Worm (Caenorhabditis elegans) whole organism, L3 larva: Measurements from ENCODE around the gene srt-31.

Experiments
- R02D3.7 ChIP-seq: fragments of 150-350 bp; optimal IDR thresholded peaks from 2 replicates; lab custom pipeline; 2014; ENCODE audit warnings: missing biosample characterization, missing genetic modification characterization
- ceh-82 ChIP-seq: fragments of 150-350 bp; optimal IDR thresholded peaks from 2 replicates; lab custom pipeline; 2014; ENCODE audit warnings: missing biosample characterization, missing genetic modification characterization
- elt-1 ChIP-seq: fragments of 150-350 bp; optimal IDR thresholded peaks from 2 replicates; lab custom pipeline; 2014; ENCODE audit warnings: missing biosample characterization, missing genetic modification characterization
- elt-3 ChIP-seq, 3 experiments: fragments of 150-350 bp in 1 of 3; sonication (generic microtip) in 2 of 3; optimal IDR thresholded peaks; 2 replicates in 2 of 3; 4 replicates in 1 of 3; lab custom pipeline; 2014 to 2017; ENCODE audit warnings: missing biosample characterization in 3 of 3, missing genetic modification characterization in 3 of 3
- lin-15B ChIP-seq: fragments of 150-350 bp; optimal IDR thresholded peaks from 2 replicates; lab custom pipeline; 2014; ENCODE audit warnings: missing biosample characterization, missing genetic modification characterization
- mdl-1 ChIP-seq: fragments of 150-350 bp; optimal IDR thresholded peaks from 2 replicates; lab custom pipeline; 2014; ENCODE audit warnings: missing biosample characterization, missing genetic modification characterization
- nfya-1 ChIP-seq: sonication (generic microtip); optimal IDR thresholded peaks from 2 replicates; lab custom pipeline; 2017; ENCODE audit warnings: missing genetic modification characterization, mild to moderate bottlenecking, missing compliant biosample characterization, antibody characterized with exemption, moderate library complexity; ENCODE audit not compliant: insufficient read depth
- nhr-12 ChIP-seq: fragments of 150-350 bp; optimal IDR thresholded peaks from 2 replicates; lab custom pipeline; 2014; ENCODE audit warnings: missing biosample characterization, missing genetic modification characterization
- nhr-237 ChIP-seq: fragments of 150-350 bp; optimal IDR thresholded peaks from 2 replicates; lab custom pipeline; 2014; ENCODE audit warnings: missing biosample characterization, missing genetic modification characterization
- nhr-76 ChIP-seq: fragments of 150-350 bp; sonication (generic microtip); optimal IDR thresholded peaks from 5 replicates; lab custom pipeline; 2014; ENCODE audit warnings: missing biosample characterization, missing genetic modification characterization
- pha-4 ChIP-seq: fragments of 150-350 bp; optimal IDR thresholded peaks from 2 replicates; lab custom pipeline; 2014; ENCODE audit warnings: missing biosample characterization, missing genetic modification reagents, missing genetic modification characterization
- tbx-2 ChIP-seq: sonication (generic microtip); optimal IDR thresholded peaks from 2 replicates; lab custom pipeline; 2016; ENCODE audit warnings: mild to moderate bottlenecking, missing genetic modification characterization, missing compliant biosample characterization
- unc-62 ChIP-seq: fragments of 150-350 bp; sonication (generic microtip); optimal IDR thresholded peaks from 4 replicates; lab custom pipeline; 2014; ENCODE audit warnings: missing biosample characterization, missing genetic modification reagents, missing genetic modification characterization

- no peak for TF ChIP-seq lin-15B (tag; lab: Kevin White, UChicago)
- TF ChIP-seq mdl-1 (tag; lab: Kevin White, UChicago): no peak
- no peak for TF ChIP-seq elt-3 (tag; optimal IDR thresholded peaks at IDR 0.05; lab: Kevin White, UChicago)
- no peak for TF ChIP-seq nhr-12 (tag; lab: Kevin White, UChicago)
- no peak for TF ChIP-seq unc-62 (GFP tag; lab: Kevin White, UChicago)
- TF ChIP-seq R02D3.7 (tag; lab: Kevin White, UChicago): no peak
- no peak for TF ChIP-seq nfya-1 (tag; lab: Kevin White, UChicago)
- no peak for TF ChIP-seq nhr-237 (tag; lab: Kevin White, UChicago)
- TF ChIP-seq pha-4 (tag; lab: Kevin White, UChicago): no peak
- no peak for TF ChIP-seq tbx-2 (tag; lab: Kevin White, UChicago)
- TF ChIP-seq elt-1 (tag; lab: Kevin White, UChicago): no peak
- no peak for TF ChIP-seq nhr-76
- TF ChIP-seq ceh-82 (tag; lab: Kevin White, UChicago): no peak
Measured at ce11 chrV:491432-491831, 18.7 kb downstream of the srt-31 start, which contains the start of gene str-196.
